Fruit fly (Drosophila melanogaster) whole organism, embryonic: ENCODE data around the gene CG15395.

Experiments used
- Ada2b ChIP-seq: fragments of 200-800 bp; sonication (Bioruptor generic); IDR thresholded peaks from 2 replicates; pipeline ENCODE4 v1.3.6; 2022; ENCODE audit warnings: missing biosample characterization, missing genetic modification characterization
- Antp ChIP-seq: fragments of 200-800 bp; sonication (Bioruptor generic); optimal IDR thresholded peaks from 3 replicates; lab custom pipeline; 2016; ENCODE audit warnings: missing biosample characterization, missing genetic modification characterization
- Bteb2 ChIP-seq: fragments of 200-800 bp; sonication (Bioruptor generic); optimal IDR thresholded peaks from 2 replicates; lab custom pipeline; 2016; ENCODE audit warnings: missing biosample characterization, missing genetic modification characterization
- CG12391 ChIP-seq: fragments of 200-800 bp; sonication (Bioruptor generic); optimal IDR thresholded peaks from 3 replicates; lab custom pipeline; 2018; ENCODE audit warnings: missing biosample characterization, mild to moderate bottlenecking, missing genetic modification characterization, moderate library complexity
- CG12659 ChIP-seq: fragments of 200-800 bp; sonication (Bioruptor generic); optimal IDR thresholded peaks from 3 replicates; lab custom pipeline; 2017; ENCODE audit warnings: mild to moderate bottlenecking, missing biosample characterization, missing genetic modification reagents, missing genetic modification characterization
- CG12744 ChIP-seq: fragments of 200-800 bp; sonication (Bioruptor generic); optimal IDR thresholded peaks from 2 replicates; lab custom pipeline; 2016; ENCODE audit warnings: missing biosample characterization, missing genetic modification characterization
- CG14050 ChIP-seq: fragments of 200-800 bp; sonication (Bioruptor generic); IDR thresholded peaks from 3 replicates; pipeline ENCODE4 v1.3.6; 2022; ENCODE audit warnings: missing biosample characterization, missing genetic modification characterization
- CG14710 ChIP-seq: fragments of 200-800 bp; sonication (Bioruptor generic); optimal IDR thresholded peaks from 3 replicates; lab custom pipeline; 2019; ENCODE audit warnings: missing biosample characterization, mild to moderate bottlenecking, missing genetic modification characterization, moderate library complexity
- CG18764 ChIP-seq: fragments of 200-800 bp; sonication (Bioruptor generic); optimal IDR thresholded peaks from 3 replicates; lab custom pipeline; 2016; ENCODE audit warnings: missing biosample characterization, missing genetic modification characterization
- CG3281 ChIP-seq: fragments of 200-800 bp; sonication (Bioruptor generic); optimal IDR thresholded peaks from 3 replicates; lab custom pipeline; 2017; ENCODE audit warnings: missing biosample characterization, mild to moderate bottlenecking, missing genetic modification characterization
- CG4424 ChIP-seq: fragments of 200-800 bp; sonication (Bioruptor generic); optimal IDR thresholded peaks from 3 replicates; lab custom pipeline; 2016; ENCODE audit warnings: missing biosample characterization, missing genetic modification characterization
- CG8924 ChIP-seq: fragments of 200-800 bp; optimal IDR thresholded peaks from 3 replicates; lab custom pipeline; 2019; ENCODE audit warnings: missing biosample characterization, mild to moderate bottlenecking, missing genetic modification characterization, moderate library complexity
- CG9797 ChIP-seq: fragments of 200-800 bp; sonication (Bioruptor generic); optimal IDR thresholded peaks from 3 replicates; lab custom pipeline; 2018; ENCODE audit warnings: missing biosample characterization, mild to moderate bottlenecking, missing genetic modification characterization
- D19B ChIP-seq: fragments of 200-800 bp; sonication (Bioruptor generic); optimal IDR thresholded peaks from 2 replicates; lab custom pipeline; 2017; ENCODE audit warnings: missing biosample characterization, mild to moderate bottlenecking, missing genetic modification characterization
- Dfd ChIP-seq, 2 experiments: fragments of >200 bp; optimal IDR thresholded peaks; 2 replicates each; lab custom pipeline; 2017; ENCODE audit warnings: missing biosample characterization in 2 of 2, missing genetic modification characterization in 2 of 2
- Dip3 ChIP-seq: fragments of 200-800 bp; sonication (Bioruptor generic); optimal IDR thresholded peaks from 3 replicates; lab custom pipeline; 2016; ENCODE audit warnings: missing biosample characterization, missing genetic modification characterization
- Dll ChIP-seq: fragments of 200-800 bp; sonication (Bioruptor generic); IDR thresholded peaks from 4 replicates; pipeline ENCODE4 v1.3.6; 2022; ENCODE audit warnings: missing biosample characterization, missing genetic modification characterization; ENCODE audit not compliant: partially characterized antibody
- Doc3 ChIP-seq: fragments of 200-800 bp; sonication (Bioruptor generic); IDR thresholded peaks from 3 replicates; pipeline ENCODE4 v1.3.6; 2022; ENCODE audit warnings: missing biosample characterization, missing genetic modification characterization; ENCODE audit not compliant: partially characterized antibody
- ERR ChIP-seq: fragments of 200-800 bp; sonication (Bioruptor generic); optimal IDR thresholded peaks from 2 replicates; lab custom pipeline; 2016; ENCODE audit warnings: missing biosample characterization, missing genetic modification characterization
- Ets65A ChIP-seq: fragments of 200-800 bp; sonication (Bioruptor generic); peaks from one replicate; lab custom pipeline; 2016; ENCODE audit warnings: missing biosample characterization, missing genetic modification characterization
- Hey ChIP-seq: fragments of 200-800 bp; sonication (Bioruptor generic); optimal IDR thresholded peaks from 3 replicates; lab custom pipeline; 2018; ENCODE audit warnings: missing biosample characterization, mild to moderate bottlenecking, missing genetic modification characterization
- Hr39 ChIP-seq: fragments of >200 bp; optimal IDR thresholded peaks from 2 replicates; lab custom pipeline; 2017
- Lim3 ChIP-seq: fragments of 200-800 bp; sonication (Bioruptor generic); IDR thresholded peaks from 2 replicates; pipeline ENCODE4 v1.3.6; 2022; ENCODE audit warnings: missing biosample characterization, missing genetic modification characterization
- Pdp1 ChIP-seq, 2 experiments: fragments of 200-800 bp; sonication (Bioruptor generic); optimal IDR thresholded peaks; 3 replicates each; lab custom pipeline; 2016; ENCODE audit warnings: missing biosample characterization in 2 of 2, missing genetic modification characterization in 2 of 2, mild to moderate bottlenecking in 1 of 2, moderate library complexity in 1 of 2
- Ptx1 ChIP-seq: fragments of 200-800 bp; sonication (Bioruptor generic); IDR thresholded peaks from 2 replicates; pipeline ENCODE4 v1.3.6; 2022; ENCODE audit warnings: missing biosample characterization, missing genetic modification characterization
- Sry-β ChIP-seq: fragments of 200-800 bp; sonication (Bioruptor generic); optimal IDR thresholded peaks from 2 replicates; lab custom pipeline; 2018; ENCODE audit warnings: missing biosample characterization, mild to moderate bottlenecking, missing genetic modification characterization, moderate library complexity
- ab ChIP-seq: fragments of 200-800 bp; sonication (Bioruptor generic); optimal IDR thresholded peaks from 2 replicates; lab custom pipeline; 2016; ENCODE audit warnings: missing biosample characterization, missing genetic modification characterization
- gce ChIP-seq: fragments of 200-800 bp; sonication (Bioruptor generic); IDR thresholded peaks from 3 replicates; pipeline ENCODE4 v1.3.6; 2022; ENCODE audit warnings: missing biosample characterization, missing genetic modification characterization
- gem ChIP-seq: fragments of 200-800 bp; sonication (Bioruptor generic); optimal IDR thresholded peaks from 2 replicates; lab custom pipeline; 2019; ENCODE audit warnings: missing biosample characterization, mild to moderate bottlenecking, missing genetic modification characterization, moderate library complexity
- her ChIP-seq: fragments of 200-800 bp; sonication (Bioruptor generic); optimal IDR thresholded peaks from 2 replicates; lab custom pipeline; 2016; ENCODE audit warnings: missing biosample characterization, missing genetic modification characterization
- hth ChIP-seq: fragments of >200 bp; optimal IDR thresholded peaks from 2 replicates; lab custom pipeline; 2017; ENCODE audit warnings: inconsistent platforms
- jing ChIP-seq: fragments of 200-800 bp; sonication (Bioruptor generic); optimal IDR thresholded peaks from 2 replicates; lab custom pipeline; 2018; ENCODE audit warnings: missing biosample characterization, mild to moderate bottlenecking, missing genetic modification characterization
- lbe ChIP-seq: fragments of 200-800 bp; sonication (Bioruptor generic); optimal IDR thresholded peaks from 2 replicates; lab custom pipeline; 2016; ENCODE audit warnings: missing biosample characterization, mild to moderate bottlenecking, missing genetic modification characterization
- nerfin-1 ChIP-seq: fragments of 200-800 bp; sonication (Bioruptor generic); optimal IDR thresholded peaks from 3 replicates; lab custom pipeline; 2019; ENCODE audit warnings: missing biosample characterization, mild to moderate bottlenecking, missing genetic modification characterization, moderate library complexity
- phol ChIP-seq: fragments of 200-800 bp; sonication (Bioruptor generic); optimal IDR thresholded peaks from 3 replicates; lab custom pipeline; 2018; ENCODE audit warnings: missing biosample characterization, mild to moderate bottlenecking, missing genetic modification characterization, moderate library complexity
- sens-2 ChIP-seq: fragments of 200-800 bp; sonication (Bioruptor generic); IDR thresholded peaks from 2 replicates; pipeline ENCODE4 v1.3.6; 2022; ENCODE audit warnings: missing biosample characterization, missing genetic modification characterization
- shn ChIP-seq: fragments of 200-800 bp; sonication (Bioruptor generic); optimal IDR thresholded peaks from 3 replicates; lab custom pipeline; 2016; ENCODE audit warnings: missing biosample characterization, missing genetic modification characterization
- sqz ChIP-seq: fragments of 200-800 bp; sonication (Bioruptor generic); optimal IDR thresholded peaks from 3 replicates; lab custom pipeline; 2018; ENCODE audit warnings: missing biosample characterization, mild to moderate bottlenecking, missing genetic modification characterization
- stwl ChIP-seq: fragments of 200-800 bp; sonication (Bioruptor generic); optimal IDR thresholded peaks from 3 replicates; lab custom pipeline; 2018; ENCODE audit warnings: missing biosample characterization, mild to moderate bottlenecking, missing genetic modification characterization, moderate library complexity
- trem ChIP-seq: fragments of 200-800 bp; optimal IDR thresholded peaks from 3 replicates; lab custom pipeline; 2019; ENCODE audit warnings: missing biosample characterization, mild to moderate bottlenecking, missing genetic modification characterization, moderate library complexity
- twi ChIP-seq: fragments of 200-800 bp; optimal IDR thresholded peaks from 2 replicates; lab custom pipeline; 2019; ENCODE audit warnings: missing biosample characterization, mild to moderate bottlenecking, missing genetic modification characterization, moderate library complexity
- wdn ChIP-seq: fragments of 200-800 bp; sonication (Bioruptor generic); IDR thresholded peaks from 2 replicates; pipeline ENCODE4 v1.3.6; 2022; ENCODE audit warnings: missing biosample characterization, missing genetic modification characterization

The CG15395 gene

dm6 chr2L:2606725-2607124, 3.1 kb upstream of the CG15395 start:
- no peak for TF ChIP-seq ab (GFP tag; lab: Kevin White, UChicago)
- peak; percentile 1 for TF ChIP-seq D19B (GFP tag; lab: Kevin White, UChicago)

DNA sequence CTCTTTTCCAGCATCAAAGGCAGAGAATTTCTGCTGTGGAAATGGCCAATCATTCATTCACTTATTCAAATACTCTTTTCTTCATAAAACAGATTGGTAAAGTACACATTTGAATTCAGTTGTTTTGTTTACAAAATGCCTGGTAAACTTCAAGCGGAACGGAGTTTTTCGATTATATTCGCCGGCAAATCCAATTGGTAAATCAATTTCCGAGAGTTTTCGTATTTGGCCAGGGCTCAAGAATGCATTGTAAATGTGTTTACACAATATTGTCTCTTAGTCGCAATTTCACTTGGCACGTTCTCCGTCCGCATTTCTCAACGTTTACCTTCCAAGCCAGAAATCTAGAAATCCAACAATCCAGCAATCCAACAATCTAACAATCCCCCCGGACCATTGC, 10.1 kb downstream of the CG15395 start, which contains the start of gene CG43403:
Gene CG43403 (plus strand): TSS at position 301 of the 400 bp plus-strand sequence.
- TF ChIP-seq Dll (GFP tag; lab: Robert Waterston, UW) = no peak
- peak; percentile 36 for TF ChIP-seq Ets65A (GFP tag; lab: Kevin White, UChicago)

DNA sequence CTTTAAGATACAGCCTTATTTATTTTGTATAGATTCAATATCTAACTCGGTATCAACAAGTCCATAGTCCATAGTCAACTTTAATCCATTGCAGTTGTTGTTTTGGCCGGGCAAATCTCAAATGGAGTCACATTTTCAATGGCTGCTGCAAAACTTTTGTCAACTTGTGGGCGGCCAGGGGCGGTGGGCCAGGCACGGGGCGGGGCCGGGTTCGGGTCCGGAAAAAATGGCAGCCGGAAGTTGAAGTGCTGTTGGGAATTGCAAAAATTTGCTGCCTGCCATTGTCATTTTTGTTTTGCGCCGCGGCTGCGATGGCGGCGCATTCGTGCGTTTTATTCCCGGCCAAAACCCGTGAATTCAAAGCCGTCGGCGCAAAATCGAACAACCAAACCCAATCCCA, 14.2 kb downstream of the CG15395 start:
- TF ChIP-seq Doc3 (GFP tag; lab: Robert Waterston, UW) (no peak), Hr39 (lab: Kevin White, UChicago) (peak; percentile 30)

- TF ChIP-seq CG4424 (GFP tag; lab: Kevin White, UChicago) = no peak
- TF ChIP-seq Hr39 (lab: Kevin White, UChicago) = peak; percentile 17
- TF ChIP-seq her (GFP tag; lab: Kevin White, UChicago) = no peak
- no peak for TF ChIP-seq CG12744 (GFP tag; lab: Kevin White, UChicago)
Observed at dm6 chr2L:2627507-2627906, 17.7 kb downstream of the CG15395 start.

dm6 chr2L:2628760-2629159, 19.0 kb downstream of the CG15395 start:
- no peak for TF ChIP-seq gce
- TF ChIP-seq Ets65A (GFP tag; lab: Kevin White, UChicago) = peak; percentile 92
- TF ChIP-seq Lim3 = no peak
- no peak for TF ChIP-seq shn (GFP tag; lab: Kevin White, UChicago)

- TF ChIP-seq CG14050 (GFP tag; lab: Robert Waterston, UW) (no peak), CG12659 (GFP tag; lab: Kevin White, UChicago) (no peak), CG14710 (no peak), gem (tag; lab: Kevin White, UChicago) (peak; percentile 72), Sry-β (GFP tag; lab: Kevin White, UChicago) (no peak), ERR (GFP tag; lab: Kevin White, UChicago) (no peak), twi (no peak), Antp (GFP tag; lab: Kevin White, UChicago) (no peak), Ada2b (GFP tag; lab: Robert Waterston, UW) (no peak), CG8924 (tag; lab: Kevin White, UChicago) (peak; percentile 50), sens-2 (GFP tag; lab: Robert Waterston, UW) (no peak), nerfin-1 (tag; lab: Kevin White, UChicago) (peak; percentile 60), lbe (GFP tag; lab: Kevin White, UChicago) (no peak), stwl (tag; lab: Kevin White, UChicago) (no peak), jing (GFP tag; lab: Kevin White, UChicago) (no peak), CG12391 (tag; lab: Kevin White, UChicago) (peak; percentile 45), Hey (tag; lab: Kevin White, UChicago) (peak; percentile 21), CG3281 (no peak), sqz (GFP tag; lab: Kevin White, UChicago) (no peak), trem (tag; lab: Kevin White, UChicago) (no peak), wdn (GFP tag; lab: Robert Waterston, UW) (no peak), CG18764 (GFP tag; lab: Kevin White, UChicago) (no peak), Dip3 (GFP tag; lab: Kevin White, UChicago) (no peak), Bteb2 (GFP tag; lab: Kevin White, UChicago) (no peak), hth (lab: Kevin White, UChicago) (no peak), phol (tag; lab: Kevin White, UChicago) (no peak), CG9797 (GFP tag; lab: Kevin White, UChicago) (no peak), Pdp1 (GFP tag; optimal IDR thresholded peaks at IDR 0.05; lab: Kevin White, UChicago) (no peak), Dfd (GFP tag; optimal IDR thresholded peaks at IDR 0.05; lab: Kevin White, UChicago) (no peak), Ptx1 (GFP tag; lab: Robert Waterston, UW) (no peak)
Observed at dm6 chr2L:2636326-2637001, 26.7 kb downstream of the CG15395 start.
